Fruit fly (Drosophila melanogaster): ENCODE data around the gene Lcp65Ab2.

Gene Lcp65Ab2

dm6 chr3L:6181776-6182175, 35.3 kb downstream of the Lcp65Ab2 start, which contains the start of gene CG10274 (continued):
- 0 out of 3 replicates have a peak, but pooled peaks have one; percentile 13 for TF ChIP-seq ase (GFP tag; IDR thresholded peaks at IDR 0.05)
- peak; percentile 86 for TF ChIP-seq CG14710 (tag; optimal IDR thresholded peaks at IDR 0.05)
- no peak for TF ChIP-seq D (optimal IDR thresholded peaks at IDR 0.05)
- peak; percentile 29 for TF ChIP-seq D (GFP tag; optimal IDR thresholded peaks at IDR 0.05)
- TF ChIP-seq Mes4 (GFP tag; optimal IDR thresholded peaks at IDR 0.05): peak; percentile 55
- TF ChIP-seq D19B (GFP tag; optimal IDR thresholded peaks at IDR 0.05): no peak
- TF ChIP-seq CG13624 (GFP tag; optimal IDR thresholded peaks at IDR 0.05): peak; percentile 79
- TF ChIP-seq Lim3 (GFP tag; IDR thresholded peaks at IDR 0.05): no peak
- TF ChIP-seq CG32532 (GFP tag; IDR thresholded peaks at IDR 0.05): peak; percentile 66
- no peak for TF ChIP-seq scrt (GFP tag; optimal IDR thresholded peaks at IDR 0.05)
- TF ChIP-seq CG15601 (tag; optimal IDR thresholded peaks at IDR 0.05): no peak
- TF ChIP-seq Nf-YC (tag; optimal IDR thresholded peaks at IDR 0.05): no peak
- TF ChIP-seq CG33557 (GFP tag; optimal IDR thresholded peaks at IDR 0.05): peak; percentile 73
- TF ChIP-seq CG15696 (tag; optimal IDR thresholded peaks at IDR 0.05): peak; percentile 82
- TF ChIP-seq CG6654 (GFP tag; optimal IDR thresholded peaks at IDR 0.05): peak; percentile 18
- TF ChIP-seq gt (GFP tag; IDR thresholded peaks at IDR 0.05): no peak
- TF ChIP-seq CG1602 (GFP tag; optimal IDR thresholded peaks at IDR 0.05): peak; percentile 71
- TF ChIP-seq CG31388 (GFP tag; optimal IDR thresholded peaks at IDR 0.05): no peak
- no peak for TF ChIP-seq Sox100B (GFP tag; optimal IDR thresholded peaks at IDR 0.05)
- TF ChIP-seq ab (GFP tag; optimal IDR thresholded peaks at IDR 0.05): peak; percentile 48
- peak; percentile 85 for TF ChIP-seq Chrac-16 (GFP tag; optimal IDR thresholded peaks at IDR 0.05)
- no peak for TF ChIP-seq zf30C (GFP tag; optimal IDR thresholded peaks at IDR 0.05)
- TF ChIP-seq CG2202 (tag; optimal IDR thresholded peaks at IDR 0.05): peak; percentile 57
- no peak for TF ChIP-seq Lpt (GFP tag; optimal IDR thresholded peaks at IDR 0.05)
- TF ChIP-seq CG2120 (GFP tag; optimal IDR thresholded peaks at IDR 0.05): peak; percentile 91
- TF ChIP-seq gro (GFP tag; optimal IDR thresholded peaks at IDR 0.05): peak; percentile 77
- peak; percentile 36 for TF ChIP-seq trh (GFP tag; optimal IDR thresholded peaks at IDR 0.05)
- TF ChIP-seq toy (GFP tag; IDR thresholded peaks at IDR 0.05): no peak
- TF ChIP-seq tio (GFP tag; optimal IDR thresholded peaks at IDR 0.05): no peak
- TF ChIP-seq Antp (GFP tag; optimal IDR thresholded peaks at IDR 0.05): peak; percentile 51
- TF ChIP-seq CG4404 (GFP tag; IDR thresholded peaks at IDR 0.05): peak; percentile 71
- no peak for TF ChIP-seq Awh (GFP tag; IDR thresholded peaks at IDR 0.05)
- peak; percentile 79 for TF ChIP-seq HLH54F (GFP tag; optimal IDR thresholded peaks at IDR 0.05)
- TF ChIP-seq maf-S (GFP tag; optimal IDR thresholded peaks at IDR 0.05): peak; percentile 6
- peak; percentile 65; the same call in 3 of the 4 replicates for TF ChIP-seq Gug (GFP tag; IDR thresholded peaks at IDR 0.05)
- TF ChIP-seq CG11696 (GFP tag; IDR thresholded peaks at IDR 0.05): no peak
- no peak for TF ChIP-seq bowl (GFP tag; IDR thresholded peaks at IDR 0.05)
- TF ChIP-seq caup (GFP tag; optimal IDR thresholded peaks at IDR 0.05; ENCODE audit: severe bottlenecking): no peak
- TF ChIP-seq CG18011 (GFP tag; optimal IDR thresholded peaks at IDR 0.05): peak; percentile 59
- TF ChIP-seq tna (GFP tag; IDR thresholded peaks at IDR 0.05; ENCODE audit: partially characterized antibody): no peak
- no peak for TF ChIP-seq Vsx1 (GFP tag; optimal IDR thresholded peaks at IDR 0.05)
- peak; percentile 65 for TF ChIP-seq fd96Cb (tag; optimal IDR thresholded peaks at IDR 0.05)
- peak; percentile 84 for TF ChIP-seq CG4617 (GFP tag; optimal IDR thresholded peaks at IDR 0.05; ENCODE audit: borderline replicate concordance)
- peak; percentile 55 for TF ChIP-seq Lhr (GFP tag; optimal IDR thresholded peaks at IDR 0.05)
- peak; percentile 64 for TF ChIP-seq jumu (GFP tag; optimal IDR thresholded peaks at IDR 0.05)
- TF ChIP-seq btn (GFP tag; optimal IDR thresholded peaks at IDR 0.05): no peak
- TF ChIP-seq Xbp1 (GFP tag; optimal IDR thresholded peaks at IDR 0.05): peak; percentile 87
- TF ChIP-seq NC2β (GFP tag; optimal IDR thresholded peaks at IDR 0.05): peak; percentile 23
- TF ChIP-seq twi (tag; optimal IDR thresholded peaks at IDR 0.05): peak; percentile 70
- TF ChIP-seq CG10959 (GFP tag; IDR thresholded peaks at IDR 0.05): 0 out of 2 replicates have a peak, but pooled peaks have one; percentile 24
- TF ChIP-seq chif (GFP tag; optimal IDR thresholded peaks at IDR 0.05): peak; percentile 58 to 71
- peak; percentile 83 for TF ChIP-seq grau (tag; optimal IDR thresholded peaks at IDR 0.05)

Data from whole organism, embryonic.